Fruit fly (Drosophila melanogaster) whole organism, wandering third instar larva: ENCODE results near the gene Klc.

Experiments used
- Abd-B ChIP-seq: fragments of >200 bp; optimal IDR thresholded peaks from 2 replicates; lab custom pipeline; 2017; ENCODE audit warnings: missing biosample characterization, missing genetic modification characterization
- CrebA ChIP-seq: fragments of 200-800 bp; sonication (Bioruptor generic); optimal IDR thresholded peaks from 2 replicates; lab custom pipeline; 2016; ENCODE audit warnings: missing biosample characterization, mild to moderate bottlenecking, missing genetic modification characterization, borderline replicate concordance
- Dfd ChIP-seq: fragments of >200 bp; optimal IDR thresholded peaks from 2 replicates; lab custom pipeline; 2017; ENCODE audit warnings: missing biosample characterization, missing genetic modification characterization
- Hr78 ChIP-seq: fragments of >200 bp; optimal IDR thresholded peaks from 2 replicates; lab custom pipeline; 2017; ENCODE audit warnings: missing biosample characterization, missing genetic modification characterization
- Jra ChIP-seq: sonication (Bioruptor generic); optimal IDR thresholded peaks from 2 replicates; lab custom pipeline; 2016; ENCODE audit warnings: missing biosample characterization, missing genetic modification characterization
- br ChIP-seq: fragments of 200-800 bp; sonication (Bioruptor generic); optimal IDR thresholded peaks from 2 replicates; lab custom pipeline; 2016; ENCODE audit warnings: missing biosample characterization, missing genetic modification characterization
- brk ChIP-seq: fragments of 200-800 bp; sonication (Bioruptor generic); optimal IDR thresholded peaks from 2 replicates; lab custom pipeline; 2016; ENCODE audit warnings: missing biosample characterization, mild to moderate bottlenecking, missing genetic modification characterization
- dmrt93B ChIP-seq: fragments of 200-800 bp; sonication (Bioruptor generic); optimal IDR thresholded peaks from 2 replicates; lab custom pipeline; 2018; ENCODE audit warnings: missing biosample characterization, mild to moderate bottlenecking, missing genetic modification characterization
- ey ChIP-seq: fragments of 200-800 bp; sonication (Bioruptor generic); optimal IDR thresholded peaks from 2 replicates; lab custom pipeline; 2016; ENCODE audit warnings: missing biosample characterization, missing genetic modification characterization
- foxo ChIP-seq, 2 experiments: fragments of 200-800 bp; sonication (Bioruptor generic); optimal IDR thresholded peaks; 2 replicates in 1 of 2; 3 replicates in 1 of 2; lab custom pipeline; 2016 to 2017; ENCODE audit warnings: missing biosample characterization in 2 of 2, missing genetic modification characterization in 2 of 2
- h ChIP-seq: fragments of 200-800 bp; sonication (Bioruptor generic); optimal IDR thresholded peaks from 3 replicates; lab custom pipeline; 2016; ENCODE audit warnings: missing biosample characterization, mild to moderate bottlenecking, missing genetic modification characterization
- lola ChIP-seq: fragments of >200 bp; optimal IDR thresholded peaks from 2 replicates; lab custom pipeline; 2017; ENCODE audit warnings: missing biosample characterization, missing genetic modification characterization
- pan ChIP-seq: fragments of >200 bp; optimal IDR thresholded peaks from 2 replicates; lab custom pipeline; 2017

DNA sequence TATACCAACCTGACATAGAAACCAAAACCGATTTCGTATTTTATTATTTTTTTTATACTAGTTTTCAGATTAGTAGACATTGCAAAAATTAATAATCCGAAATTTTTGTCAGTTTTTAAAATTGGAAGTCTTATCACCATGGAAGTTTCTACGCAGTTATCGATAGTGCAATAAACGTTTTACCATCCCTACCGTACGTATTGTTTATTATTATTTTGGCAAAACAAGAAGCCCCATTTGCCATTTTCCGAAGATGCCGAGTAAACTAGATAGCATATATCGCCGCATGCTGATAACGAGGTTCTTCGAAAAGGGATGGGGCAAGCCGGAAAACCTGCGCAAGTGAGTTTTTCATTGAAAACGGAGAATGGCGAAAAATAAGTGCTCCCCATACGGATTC lies 8.2 kb downstream of the Klc start, which contains the start of gene CG32112:
- TF ChIP-seq br (GFP tag; lab: Kevin White, UChicago), result no peak
- TF ChIP-seq lola (GFP tag; lab: Kevin White, UChicago), result no peak
- TF ChIP-seq Dfd (GFP tag; lab: Kevin White, UChicago), result no peak
- TF ChIP-seq Hr78 (GFP tag; lab: Kevin White, UChicago), result no peak
- no peak for TF ChIP-seq h (GFP tag; lab: Kevin White, UChicago)
- no peak for TF ChIP-seq Abd-B (GFP tag; lab: Kevin White, UChicago)
- no peak for TF ChIP-seq pan (lab: Kevin White, UChicago)
- no peak for TF ChIP-seq ey (GFP tag; lab: Kevin White, UChicago)
- TF ChIP-seq CrebA (GFP tag; lab: Kevin White, UChicago), result no peak
- peak; percentile 54 for TF ChIP-seq Jra (GFP tag; lab: Kevin White, UChicago)
- TF ChIP-seq dmrt93B (GFP tag; lab: Kevin White, UChicago), result no peak
- TF ChIP-seq brk (GFP tag; lab: Kevin White, UChicago), result peak; percentile 46
- no peak for TF ChIP-seq foxo (GFP tag; optimal IDR thresholded peaks at IDR 0.05; lab: Kevin White, UChicago)
